Worm (Caenorhabditis elegans) whole organism, young adult: ENCODE data around the gene C15F1.2.

Source experiments
- Y53F4B.3 ChIP-seq: fragments of 200-800 bp; sonication (Bioruptor generic); IDR thresholded peaks from 2 replicates; pipeline ENCODE4 v1.3.6; 2022; ENCODE audit warnings: missing genetic modification reagents, missing genetic modification characterization, missing compliant biosample characterization
- hrde-1 ChIP-seq: sonication (generic microtip); optimal IDR thresholded peaks from 2 replicates; lab custom pipeline; 2016; ENCODE audit warnings: missing genetic modification characterization, mild to moderate bottlenecking, missing compliant biosample characterization, moderate library complexity, missing genotype, missing genetic modification reagents, borderline replicate concordance
- lin-54 ChIP-seq: fragments of 200-800 bp; sonication (Bioruptor generic); optimal IDR thresholded peaks from 2 replicates; lab custom pipeline; 2018; ENCODE audit warnings: mild to moderate bottlenecking, missing genetic modification characterization, missing compliant biosample characterization
- snpc-4 ChIP-seq, 5 experiments: fragments of 150-350 bp in 1 of 5; sonication (generic microtip) in 4 of 5; optimal IDR thresholded peaks; 2 replicates each; lab custom pipeline; 2014 to 2018; ENCODE audit warnings: missing genetic modification characterization in 5 of 5, missing biosample characterization in 3 of 5, antibody characterized with exemption in 2 of 5, mild to moderate bottlenecking in 2 of 5, missing compliant biosample characterization in 2 of 5, missing genotype in 2 of 5, moderate library complexity in 2 of 5, missing genetic modification reagents in 1 of 5

DNA sequence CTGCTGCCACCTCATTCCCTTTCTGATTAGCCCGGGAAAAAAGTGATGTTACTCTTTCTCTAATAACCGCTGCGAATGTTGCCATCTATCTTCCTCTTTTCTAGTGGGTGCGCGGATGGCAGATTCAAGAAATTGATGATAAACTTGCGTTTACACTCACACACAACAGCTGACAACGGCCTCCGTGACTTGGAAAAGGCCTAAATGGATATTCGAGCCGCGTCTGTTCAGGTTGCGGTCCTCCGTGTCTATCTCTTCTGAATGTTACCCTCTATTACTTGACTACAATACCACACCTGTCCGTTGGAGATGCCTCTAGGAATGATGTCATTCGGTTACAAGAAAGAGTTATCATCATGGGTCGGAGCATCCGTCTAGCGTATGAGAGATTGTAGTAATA, 43.2 kb upstream of the C15F1.2 start:
- TF ChIP-seq hrde-1 (tag; lab: Kevin White, UChicago) (no peak), lin-54 (GFP tag; lab: Kevin White, UChicago) (no peak), snpc-4 (GFP tag; optimal IDR thresholded peaks at IDR 0.05; lab: Kevin White, UChicago) (no peak), snpc-4 (tag; optimal IDR thresholded peaks at IDR 0.05; lab: Kevin White, UChicago) (no peak), Y53F4B.3 (GFP tag; lab: Robert Waterston, UW) (no peak)
